Fruit fly (Drosophila melanogaster): Measurements from ENCODE around the gene tll.

The tll gene

dm6 chr3R:30808346-30809286 is 43.5 kb upstream of the tll start, which contains the start of gene cindr (continued):
- TF ChIP-seq schlank (tag; optimal IDR thresholded peaks at IDR 0.05) (no peak), CG17186 (GFP tag; optimal IDR thresholded peaks at IDR 0.05) (peak; percentile 81), mirr (GFP tag; optimal IDR thresholded peaks at IDR 0.05) (peak; percentile 47), sens-2 (GFP tag; IDR thresholded peaks at IDR 0.05) (no peak), ara (GFP tag; IDR thresholded peaks at IDR 0.05) (0 out of 2 replicates have a peak, but pooled peaks have one; percentile 6), sqz (GFP tag; optimal IDR thresholded peaks at IDR 0.05) (peak; percentile 81), lbe (GFP tag; optimal IDR thresholded peaks at IDR 0.05) (no peak), unpg (GFP tag; optimal IDR thresholded peaks at IDR 0.05) (no peak), Trl (optimal IDR thresholded peaks at IDR 0.05) (no peak), Trl (GFP tag; optimal IDR thresholded peaks at IDR 0.05) (peak; percentile 12), CG9215 (GFP tag; IDR thresholded peaks at IDR 0.05) (peak; percentile 44), pum (GFP tag; optimal IDR thresholded peaks at IDR 0.05) (no peak), CG17612 (GFP tag; IDR thresholded peaks at IDR 0.05) (no peak), CG31388 (GFP tag; optimal IDR thresholded peaks at IDR 0.05) (no peak), CG32772 (GFP tag; IDR thresholded peaks at IDR 0.05) (no peak), Nf-YC (tag; optimal IDR thresholded peaks at IDR 0.05) (peak; percentile 45), CG11085 (GFP tag; IDR thresholded peaks at IDR 0.05) (0 out of 2 replicates have a peak, but pooled peaks have one; percentile 27), CG3065 (GFP tag; optimal IDR thresholded peaks at IDR 0.05) (peak; percentile 17), CG6813 (GFP tag; optimal IDR thresholded peaks at IDR 0.05) (no peak), Dad (GFP tag; optimal IDR thresholded peaks at IDR 0.05) (peak; percentile 64), da (GFP tag; optimal IDR thresholded peaks at IDR 0.05) (no peak), hkb (optimal IDR thresholded peaks at IDR 0.05) (no peak), hkb (GFP tag; IDR thresholded peaks at IDR 0.05) (peak; percentile 33), gro (GFP tag; optimal IDR thresholded peaks at IDR 0.05) (peak; percentile 44), gsb-n (tag; optimal IDR thresholded peaks at IDR 0.05) (peak; percentile 8), Dll (GFP tag; IDR thresholded peaks at IDR 0.05; ENCODE audit: partially characterized antibody) (0 out of 4 replicates have a peak, but pooled peaks have one; percentile 41), Bdp1 (GFP tag; optimal IDR thresholded peaks at IDR 0.05) (peak; percentile 45), Ptx1 (GFP tag; IDR thresholded peaks at IDR 0.05) (peak; percentile 40; the same call in 1 of the 2 replicates), Doc3 (GFP tag; IDR thresholded peaks at IDR 0.05; ENCODE audit: partially characterized antibody) (0 out of 3 replicates have a peak, but pooled peaks have one; percentile 34), nmo (GFP tag; optimal IDR thresholded peaks at IDR 0.05) (peak; percentile 77), CG2678 (tag; optimal IDR thresholded peaks at IDR 0.05) (peak; percentile 48), CG42726 (GFP tag; IDR thresholded peaks at IDR 0.05; ENCODE audit: partially characterized antibody) (peak; percentile 69), CG6765 (GFP tag; optimal IDR thresholded peaks at IDR 0.05) (no peak), CG16779 (GFP tag; IDR thresholded peaks at IDR 0.05) (0 out of 2 replicates have a peak, but pooled peaks have one; percentile 6), CG1024 (GFP tag; IDR thresholded peaks at IDR 0.05) (no peak), dati (GFP tag; IDR thresholded peaks at IDR 0.05) (no peak), CG11695 (GFP tag; IDR thresholded peaks at IDR 0.05) (no peak), ro (GFP tag; IDR thresholded peaks at IDR 0.05) (no peak), CG8359 (GFP tag; optimal IDR thresholded peaks at IDR 0.05; ENCODE audit: borderline replicate concordance) (no peak), prd (optimal IDR thresholded peaks at IDR 0.05) (no peak), prd (GFP tag; IDR thresholded peaks at IDR 0.05) (peak; percentile 36; the same call in 1 of the 3 replicates), cas (GFP tag; IDR thresholded peaks at IDR 0.05) (peak; percentile 57; the same call in 1 of the 2 replicates), CG15011 (GFP tag; optimal IDR thresholded peaks at IDR 0.05) (no peak), MESR4 (GFP tag; optimal IDR thresholded peaks at IDR 0.05) (peak; percentile 69), Hmr (GFP tag; optimal IDR thresholded peaks at IDR 0.05) (peak; percentile 85), zfh2 (GFP tag; optimal IDR thresholded peaks at IDR 0.05) (peak; percentile 60), hth (optimal IDR thresholded peaks at IDR 0.05) (no peak), lmd (GFP tag; IDR thresholded peaks at IDR 0.05) (peak; percentile 18; the same call in 1 of the 2 replicates), HmgD (GFP tag; optimal IDR thresholded peaks at IDR 0.05) (no peak), CG3847 (GFP tag; IDR thresholded peaks at IDR 0.05) (peak; percentile 84)
